Fruit fly (Drosophila melanogaster) whole organism, larva: ENCODE results near the gene aux.

Experiments used
- noc ChIP-seq: fragments of 200-800 bp; sonication (Bioruptor generic); optimal IDR thresholded peaks from 3 replicates; lab custom pipeline; 2019; ENCODE audit warnings: missing biosample characterization, mild to moderate bottlenecking, missing genetic modification characterization, moderate library complexity

aux gene

DNA sequence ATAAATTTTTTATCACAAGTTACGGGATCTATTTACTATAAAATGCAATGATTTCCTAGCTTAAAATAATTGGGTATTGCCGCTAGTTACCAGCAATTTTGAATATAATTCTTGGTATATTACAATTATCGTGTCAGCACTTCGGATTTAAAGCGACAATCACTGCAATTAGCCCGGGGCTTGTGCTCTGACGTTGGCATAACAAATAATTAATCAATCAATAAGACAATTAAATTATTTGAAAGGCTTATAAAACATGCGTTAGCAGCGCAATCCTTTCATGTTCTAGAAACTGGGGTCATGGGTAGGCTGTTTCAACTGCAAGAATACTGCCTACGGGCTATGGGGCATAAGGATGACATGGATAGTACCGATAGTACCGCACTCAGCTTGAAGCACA lies 45.1 kb downstream of the aux start, which contains the start of gene Or82a:
Or82a (plus strand) TSS at position 301 of the 400 bp plus-strand sequence.
- TF ChIP-seq noc (tag; lab: Kevin White, UChicago), result no peak

DNA sequence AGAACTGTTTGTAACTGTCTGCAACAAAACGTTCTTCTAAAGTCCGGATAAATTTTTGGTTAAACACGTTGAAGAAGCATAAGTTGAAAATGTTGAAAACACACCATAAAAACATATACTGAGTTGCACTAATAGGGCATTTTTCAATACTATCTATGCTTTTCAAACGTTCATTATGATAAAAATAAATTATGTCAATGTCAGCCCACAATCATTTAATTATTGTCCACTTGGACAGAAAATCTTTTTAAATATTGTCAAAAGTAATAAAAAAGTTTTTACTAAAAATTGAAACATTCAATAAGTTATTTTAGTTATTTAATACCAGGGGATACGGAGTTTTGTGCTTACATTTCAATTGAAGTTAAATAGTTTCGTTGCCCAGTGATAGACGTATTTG lies 54.9 kb downstream of the aux start, which contains the start of gene CG1092:
CG1092 (plus strand) TSS at position 301 of the 400 bp plus-strand sequence.
- TF ChIP-seq noc (tag; lab: Kevin White, UChicago), result no peak

DNA sequence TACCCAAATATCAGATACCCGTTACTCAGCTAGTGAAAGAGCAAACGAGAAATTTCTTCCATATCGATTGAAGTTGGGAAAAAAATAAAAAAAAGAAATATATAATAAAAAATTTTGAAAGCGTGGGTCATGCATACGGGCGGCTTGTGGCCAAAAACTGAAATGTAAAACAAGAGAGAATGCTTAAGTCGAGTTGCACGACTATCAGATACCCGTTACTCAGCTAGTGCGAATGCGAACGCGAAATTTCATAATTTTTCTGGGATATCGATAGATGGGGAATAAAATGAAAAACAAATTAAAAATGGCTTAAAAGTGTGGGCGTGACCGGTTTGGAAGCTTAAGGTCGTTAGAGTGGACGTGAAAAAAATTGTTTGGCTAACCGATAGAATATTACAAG lies 56.8 kb downstream of the aux start:
- TF ChIP-seq noc (tag; lab: Kevin White, UChicago), result no peak
